Worm (Caenorhabditis elegans): ENCODE data around the gene csp-2.

- TF ChIP-seq unc-62 (GFP tag; optimal IDR thresholded peaks at IDR 0.05): no peak
- TF ChIP-seq ztf-11 (tag; optimal IDR thresholded peaks at IDR 0.05): no peak
- no peak for TF ChIP-seq ham-2 (GFP tag; optimal IDR thresholded peaks at IDR 0.05)
- no peak for TF ChIP-seq nhr-76 (tag; optimal IDR thresholded peaks at IDR 0.05)
- no peak for TF ChIP-seq blmp-1 (tag; optimal IDR thresholded peaks at IDR 0.05)
- no peak for TF ChIP-seq nhr-12 (tag; optimal IDR thresholded peaks at IDR 0.05)
- TF ChIP-seq snpc-4 (tag; optimal IDR thresholded peaks at IDR 0.05): no peak
- TF ChIP-seq unc-39 (tag; optimal IDR thresholded peaks at IDR 0.05): no peak
- no peak for TF ChIP-seq tbx-8 (GFP tag; optimal IDR thresholded peaks at IDR 0.05)
- no peak for TF ChIP-seq lsy-2 (tag; optimal IDR thresholded peaks at IDR 0.05)
- no peak for TF ChIP-seq ces-1 (GFP tag; optimal IDR thresholded peaks at IDR 0.05)
- TF ChIP-seq lin-13 (tag; optimal IDR thresholded peaks at IDR 0.05): no peak
- no peak for TF ChIP-seq mep-1 (tag; optimal IDR thresholded peaks at IDR 0.05)
Observed at ce11 chrIV:6269346-6269745, 38.2 kb upstream of the csp-2 start, which contains the start of gene srv-30.
